Fruit fly (Drosophila melanogaster) whole organism, embryonic: ENCODE measurements around the gene CNPYb.

ENCODE experiments used
- Aef1 ChIP-seq: fragments of 200-800 bp; sonication (Bioruptor generic); IDR thresholded peaks from 3 replicates; pipeline ENCODE4 v1.3.6; 2022; ENCODE audit warnings: missing biosample characterization, missing genetic modification characterization
- BtbVII ChIP-seq: fragments of 200-800 bp; sonication (Bioruptor generic); optimal IDR thresholded peaks from 3 replicates; lab custom pipeline; 2017; ENCODE audit warnings: missing biosample characterization, mild to moderate bottlenecking, missing genetic modification characterization
- CG10274 ChIP-seq: fragments of 200-800 bp; sonication (Bioruptor generic); optimal IDR thresholded peaks from 3 replicates; lab custom pipeline; 2017; ENCODE audit warnings: missing biosample characterization, mild to moderate bottlenecking, missing genetic modification characterization
- CG10565 ChIP-seq: fragments of 200-800 bp; sonication (Bioruptor generic); optimal IDR thresholded peaks from 3 replicates; lab custom pipeline; 2016; ENCODE audit warnings: missing biosample characterization, mild to moderate bottlenecking, missing genetic modification characterization
- CG11695 ChIP-seq: fragments of 200-800 bp; sonication (Bioruptor generic); IDR thresholded peaks from 3 replicates; pipeline ENCODE4 v1.3.6; 2022; ENCODE audit warnings: missing biosample characterization, missing genetic modification characterization
- CG13424 ChIP-seq: fragments of 200-800 bp; sonication (Bioruptor generic); optimal IDR thresholded peaks from 2 replicates; lab custom pipeline; 2019; ENCODE audit warnings: missing biosample characterization, mild to moderate bottlenecking, missing genetic modification characterization, moderate library complexity
- CG14710 ChIP-seq: fragments of 200-800 bp; sonication (Bioruptor generic); optimal IDR thresholded peaks from 3 replicates; lab custom pipeline; 2019; ENCODE audit warnings: missing biosample characterization, mild to moderate bottlenecking, missing genetic modification characterization, moderate library complexity
- CG1602 ChIP-seq: fragments of 200-800 bp; sonication (Bioruptor generic); optimal IDR thresholded peaks from 3 replicates; lab custom pipeline; 2016; ENCODE audit warnings: missing biosample characterization, missing genetic modification characterization
- CG17385 ChIP-seq: fragments of 200-800 bp; sonication (Bioruptor generic); optimal IDR thresholded peaks from 3 replicates; lab custom pipeline; 2018; ENCODE audit warnings: missing biosample characterization, mild to moderate bottlenecking, missing genetic modification characterization
- CG30020 ChIP-seq: fragments of 200-800 bp; optimal IDR thresholded peaks from 2 replicates; lab custom pipeline; 2019; ENCODE audit warnings: missing biosample characterization, mild to moderate bottlenecking, missing genetic modification characterization, moderate library complexity
- CG31365 ChIP-seq: fragments of 200-800 bp; sonication (Bioruptor generic); optimal IDR thresholded peaks from 2 replicates; lab custom pipeline; 2018; ENCODE audit warnings: missing biosample characterization, mild to moderate bottlenecking, missing genetic modification characterization
- CG33557 ChIP-seq: fragments of 200-800 bp; sonication (Bioruptor generic); optimal IDR thresholded peaks from 2 replicates; lab custom pipeline; 2019; ENCODE audit warnings: missing biosample characterization, mild to moderate bottlenecking, missing genetic modification characterization, moderate library complexity
- CG34422 ChIP-seq: fragments of 200-800 bp; sonication (Bioruptor generic); IDR thresholded peaks from 3 replicates; pipeline ENCODE4 v1.3.6; 2022; ENCODE audit warnings: missing biosample characterization, missing genetic modification characterization
- CG3726 ChIP-seq: fragments of 200-800 bp; sonication (Bioruptor generic); IDR thresholded peaks from 3 replicates; pipeline ENCODE4, ENCODE4 v1.3.6; 2022; ENCODE audit warnings: missing biosample characterization, missing genetic modification characterization
- CG8290 ChIP-seq, 3 experiments: fragments of 200-800 bp; sonication (Bioruptor generic); optimal IDR thresholded peaks; 2 replicates each; lab custom pipeline; 2016 to 2019; ENCODE audit warnings: missing biosample characterization in 3 of 3, missing genetic modification characterization in 3 of 3, mild to moderate bottlenecking in 2 of 3, moderate library complexity in 1 of 3
- CG8388 ChIP-seq: fragments of 200-800 bp; sonication (Bioruptor generic); optimal IDR thresholded peaks from 2 replicates; lab custom pipeline; 2019; ENCODE audit warnings: missing biosample characterization, mild to moderate bottlenecking, missing genetic modification characterization, moderate library complexity
- CG8944 ChIP-seq: fragments of 200-800 bp; sonication (Bioruptor generic); optimal IDR thresholded peaks from 3 replicates; lab custom pipeline; 2016; ENCODE audit warnings: missing biosample characterization, missing genetic modification characterization
- Camta ChIP-seq: fragments of 200-800 bp; sonication (Bioruptor generic); optimal IDR thresholded peaks from 2 replicates; lab custom pipeline; 2016; ENCODE audit warnings: missing biosample characterization, missing genetic modification characterization
- CoRest ChIP-seq: fragments of 200-800 bp; sonication (Bioruptor generic); optimal IDR thresholded peaks from 3 replicates; lab custom pipeline; 2018; ENCODE audit warnings: missing biosample characterization, mild to moderate bottlenecking, missing genetic modification characterization, moderate library complexity
- CrebB ChIP-seq: fragments of 200-800 bp; sonication (Bioruptor generic); optimal IDR thresholded peaks from 3 replicates; lab custom pipeline; 2018; ENCODE audit warnings: missing biosample characterization, mild to moderate bottlenecking, missing genetic modification characterization
- Dbx ChIP-seq: fragments of 200-800 bp; sonication (Bioruptor generic); IDR thresholded peaks from 3 replicates; pipeline ENCODE4 v1.3.6; 2022; ENCODE audit warnings: missing biosample characterization, missing genetic modification characterization
- Dip2 ChIP-seq: fragments of 200-800 bp; sonication (Bioruptor generic); IDR thresholded peaks from 2 replicates; pipeline ENCODE4 v1.3.6; 2022; ENCODE audit warnings: missing biosample characterization, missing genetic modification characterization
- Ets65A ChIP-seq: fragments of 200-800 bp; sonication (Bioruptor generic); peaks from one replicate; lab custom pipeline; 2016; ENCODE audit warnings: missing biosample characterization, missing genetic modification characterization
- H2.0 ChIP-seq: fragments of 200-800 bp; sonication (Bioruptor generic); IDR thresholded peaks from 2 replicates; pipeline ENCODE4 v1.3.6; 2022; ENCODE audit warnings: missing biosample characterization, missing genetic modification characterization
- Hey ChIP-seq: fragments of 200-800 bp; sonication (Bioruptor generic); optimal IDR thresholded peaks from 3 replicates; lab custom pipeline; 2018; ENCODE audit warnings: missing biosample characterization, mild to moderate bottlenecking, missing genetic modification characterization
- Mrtf ChIP-seq: fragments of 200-800 bp; sonication (Bioruptor generic); IDR thresholded peaks from 3 replicates; pipeline ENCODE4 v1.3.6; 2022; ENCODE audit warnings: missing biosample characterization, missing genetic modification characterization
- NC2β ChIP-seq: fragments of 200-800 bp; sonication (Bioruptor generic); optimal IDR thresholded peaks from 2 replicates; lab custom pipeline; 2016; ENCODE audit warnings: missing biosample characterization, missing genetic modification characterization
- Nf-YA ChIP-seq: fragments of 200-800 bp; sonication (Bioruptor generic); IDR thresholded peaks from 2 replicates; pipeline ENCODE4 v1.3.6; 2022; ENCODE audit warnings: missing biosample characterization, missing genetic modification characterization
- Nf-YB ChIP-seq: fragments of 200-800 bp; sonication (Bioruptor generic); optimal IDR thresholded peaks from 3 replicates; lab custom pipeline; 2019; ENCODE audit warnings: missing biosample characterization, mild to moderate bottlenecking, missing genetic modification characterization, moderate library complexity
- Oaz ChIP-seq: fragments of 200-800 bp; sonication (Bioruptor generic); IDR thresholded peaks from 2 replicates; pipeline ENCODE4 v1.3.6; 2022; ENCODE audit warnings: missing biosample characterization, missing genetic modification characterization
- Stat92E ChIP-seq, 3 experiments: fragments of >200 bp in 2 of 3; fragments of 200-800 bp in 1 of 3; sonication (Bioruptor generic) in 1 of 3; optimal IDR thresholded peaks; 2 replicates each; lab custom pipeline; 2017 to 2019; ENCODE audit warnings: missing biosample characterization in 3 of 3, missing genetic modification characterization in 3 of 3, mild to moderate bottlenecking in 1 of 3, moderate library complexity in 1 of 3
- YL-1 ChIP-seq: fragments of 200-800 bp; sonication (Bioruptor generic); optimal IDR thresholded peaks from 3 replicates; lab custom pipeline; 2017; ENCODE audit warnings: missing biosample characterization, mild to moderate bottlenecking, missing genetic modification characterization
- aop ChIP-seq: fragments of 200-800 bp; sonication (Bioruptor generic); IDR thresholded peaks from 2 replicates; pipeline ENCODE4 v1.3.6; 2022; ENCODE audit warnings: missing biosample characterization, missing genetic modification characterization
- ash1 ChIP-seq: fragments of 200-800 bp; sonication (Bioruptor generic); optimal IDR thresholded peaks from 2 replicates; lab custom pipeline; 2018; ENCODE audit warnings: missing biosample characterization, mild to moderate bottlenecking, missing genetic modification characterization
- bigmax ChIP-seq: fragments of 200-800 bp; sonication (Bioruptor generic); optimal IDR thresholded peaks from 2 replicates; lab custom pipeline; 2018; ENCODE audit warnings: missing biosample characterization, mild to moderate bottlenecking, missing genetic modification characterization
- br ChIP-seq: fragments of >200 bp; optimal IDR thresholded peaks from 2 replicates; lab custom pipeline; 2017
- btn ChIP-seq: fragments of 200-800 bp; sonication (Bioruptor generic); optimal IDR thresholded peaks from 2 replicates; lab custom pipeline; 2016; ENCODE audit warnings: missing biosample characterization, missing genetic modification characterization
- cg ChIP-seq: fragments of 200-800 bp; sonication (Bioruptor generic); optimal IDR thresholded peaks from 3 replicates; lab custom pipeline; 2019; ENCODE audit warnings: missing biosample characterization, mild to moderate bottlenecking, missing genetic modification characterization, moderate library complexity
- chif ChIP-seq, 2 experiments: fragments of 200-800 bp; sonication (Bioruptor generic); optimal IDR thresholded peaks; 3 replicates each; lab custom pipeline; 2016; ENCODE audit warnings: missing biosample characterization in 2 of 2, missing genetic modification characterization in 2 of 2
- crc ChIP-seq: fragments of 200-800 bp; sonication (Bioruptor generic); optimal IDR thresholded peaks from 2 replicates; lab custom pipeline; 2016; ENCODE audit warnings: missing biosample characterization, missing genetic modification characterization
- croc ChIP-seq: fragments of 200-800 bp; sonication (Bioruptor generic); conservative IDR thresholded peaks from 3 replicates; pipeline ENCODE4 v1.3.6; 2022; ENCODE audit warnings: missing biosample characterization, missing genetic modification characterization
- crp ChIP-seq, 2 experiments: fragments of 200-800 bp; sonication (Bioruptor generic); optimal IDR thresholded peaks; 2 replicates in 1 of 2; 3 replicates in 1 of 2; lab custom pipeline; 2017; ENCODE audit warnings: missing biosample characterization in 2 of 2, missing genetic modification characterization in 2 of 2, mild to moderate bottlenecking in 1 of 2, moderate library complexity in 1 of 2
- dimm ChIP-seq: fragments of 200-800 bp; sonication (Bioruptor generic); IDR thresholded peaks from 2 replicates; pipeline ENCODE4 v1.3.6; 2022; ENCODE audit warnings: missing biosample characterization, missing genetic modification characterization
- exex ChIP-seq: fragments of 200-800 bp; sonication (Bioruptor generic); optimal IDR thresholded peaks from 4 replicates; lab custom pipeline; 2018; ENCODE audit warnings: missing biosample characterization, mild to moderate bottlenecking, missing genetic modification characterization, moderate library complexity
- luna ChIP-seq: fragments of 200-800 bp; sonication (Bioruptor generic); optimal IDR thresholded peaks from 2 replicates; lab custom pipeline; 2016; ENCODE audit warnings: missing biosample characterization, missing genetic modification characterization
- pho ChIP-seq: fragments of 200-800 bp; sonication (Bioruptor generic); optimal IDR thresholded peaks from 2 replicates; lab custom pipeline; 2016; ENCODE audit warnings: missing biosample characterization, missing genetic modification characterization
- prd ChIP-seq, 3 experiments: fragments of >200 bp in 2 of 3; fragments of 200-800 bp in 1 of 3; sonication (Bioruptor generic) in 1 of 3; optimal IDR thresholded peaks in 2 of 3; IDR thresholded peaks in 1 of 3; 2 replicates in 2 of 3; 3 replicates in 1 of 3; pipeline versions ENCODE4 v1.3.6 to Lab custom; 2017 to 2022; ENCODE audit warnings: missing biosample characterization in 1 of 3, missing genetic modification characterization in 1 of 3
- tx ChIP-seq: fragments of 200-800 bp; sonication (Bioruptor generic); optimal IDR thresholded peaks from 2 replicates; lab custom pipeline; 2016; ENCODE audit warnings: missing biosample characterization, missing genetic modification characterization
- wor ChIP-seq: fragments of 200-800 bp; sonication (Bioruptor generic); IDR thresholded peaks from 2 replicates; pipeline ENCODE4 v1.3.6; 2022; ENCODE audit warnings: missing biosample characterization, missing genetic modification characterization

Gene CNPYb

DNA sequence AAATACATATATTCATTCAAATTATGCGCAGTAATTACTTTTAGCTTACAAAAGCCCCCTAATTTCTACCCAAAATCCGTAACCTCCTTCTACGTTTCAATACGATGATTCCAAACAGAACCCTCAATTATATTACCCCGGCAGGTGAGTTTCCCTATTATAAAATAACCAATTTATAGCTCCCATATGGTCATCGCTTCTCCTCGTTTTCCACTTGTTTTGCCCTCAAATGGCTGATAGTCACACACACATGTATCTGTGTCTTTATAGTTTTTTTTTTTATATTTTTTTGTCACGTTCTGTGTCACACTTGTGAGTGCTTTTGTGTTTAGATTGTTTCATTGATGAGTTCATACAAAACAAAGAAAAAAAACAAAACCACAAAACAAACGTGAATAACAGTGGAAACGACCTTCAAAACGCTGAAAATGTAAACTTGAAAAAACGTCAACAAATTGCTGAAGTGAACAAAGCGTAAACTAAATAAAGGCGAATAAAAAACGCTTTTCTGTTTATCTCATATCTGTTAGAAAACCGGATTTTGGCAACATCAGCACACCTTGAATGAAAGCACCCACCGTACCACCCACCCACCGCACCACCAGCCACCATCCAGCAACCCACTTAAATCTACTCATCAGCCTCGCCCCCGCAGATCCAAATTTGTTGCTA, 24.7 kb downstream of the CNPYb start (continued):
- TF ChIP-seq cg (GFP tag; lab: Kevin White, UChicago) (peak; percentile 42), Oaz (GFP tag; lab: Robert Waterston, UW) (0 out of 2 replicates have a peak, but pooled peaks have one; percentile 23), pho (GFP tag; lab: Kevin White, UChicago) (no peak), wor (GFP tag; lab: Robert Waterston, UW) (no peak), CG34422 (GFP tag; lab: Robert Waterston, UW) (no peak), CG8944 (no peak), croc (no peak), CoRest (tag; lab: Kevin White, UChicago) (no peak), NC2β (GFP tag; lab: Kevin White, UChicago) (no peak), CG14710 (no peak), bigmax (GFP tag; lab: Kevin White, UChicago) (no peak), btn (no peak), CrebB (no peak), crp (GFP tag; optimal IDR thresholded peaks at IDR 0.05; lab: Kevin White, UChicago) (no peak), Hey (tag; lab: Kevin White, UChicago) (no peak), CG1602 (no peak), CG31365 (tag; lab: Kevin White, UChicago) (no peak), Aef1 (no peak), Mrtf (GFP tag; lab: Robert Waterston, UW) (no peak), CG8290 (GFP tag; optimal IDR thresholded peaks at IDR 0.05; lab: Kevin White, UChicago) (no peak), CG8290 (tag; optimal IDR thresholded peaks at IDR 0.05; lab: Kevin White, UChicago) (peak in 1 of 2 experiments; percentile 21), BtbVII (GFP tag; lab: Kevin White, UChicago) (peak; percentile 19), exex (tag; lab: Kevin White, UChicago) (no peak), ash1 (GFP tag; lab: Kevin White, UChicago) (no peak), tx (GFP tag; lab: Kevin White, UChicago) (no peak), CG3726 (no peak), CG33557 (GFP tag; lab: Kevin White, UChicago) (no peak), Dbx (GFP tag; lab: Robert Waterston, UW) (0 out of 3 replicates have a peak, but pooled peaks have one; percentile 33), Nf-YB (GFP tag; lab: Kevin White, UChicago) (no peak), luna (GFP tag; lab: Kevin White, UChicago) (no peak), CG10274 (GFP tag; lab: Kevin White, UChicago) (no peak), Ets65A (GFP tag; lab: Kevin White, UChicago) (no peak), dimm (GFP tag; lab: Robert Waterston, UW) (no peak), CG11695 (GFP tag; lab: Robert Waterston, UW) (peak; percentile 31; the same call in 1 of the 3 replicates), Stat92E (GFP tag; optimal IDR thresholded peaks at IDR 0.05; lab: Kevin White, UChicago) (no peak), aop (no peak), H2.0 (GFP tag; lab: Robert Waterston, UW) (no peak), br (lab: Kevin White, UChicago) (no peak), CG10565 (GFP tag; lab: Kevin White, UChicago) (no peak), CG17385 (GFP tag; lab: Kevin White, UChicago) (peak; percentile 0), Dip2 (GFP tag; lab: Robert Waterston, UW) (no peak), crc (GFP tag; lab: Kevin White, UChicago) (no peak), prd (optimal IDR thresholded peaks at IDR 0.05; lab: Kevin White, UChicago) (no peak), prd (GFP tag; IDR thresholded peaks at IDR 0.05; lab: Robert Waterston, UW) (peak; percentile 48; the same call in 1 of the 3 replicates), Camta (no peak), YL-1 (GFP tag; lab: Kevin White, UChicago) (no peak), CG30020 (tag; lab: Kevin White, UChicago) (no peak), CG13424 (tag; lab: Kevin White, UChicago) (peak; percentile 14), CG8388 (no peak), chif (GFP tag; optimal IDR thresholded peaks at IDR 0.05; lab: Kevin White, UChicago) (no peak), Nf-YA (GFP tag; lab: Robert Waterston, UW) (0 out of 2 replicates have a peak, but pooled peaks have one; percentile 30)
